Fruit fly (Drosophila melanogaster): ENCODE measurements around the gene Meltrin.

Meltrin gene

DNA sequence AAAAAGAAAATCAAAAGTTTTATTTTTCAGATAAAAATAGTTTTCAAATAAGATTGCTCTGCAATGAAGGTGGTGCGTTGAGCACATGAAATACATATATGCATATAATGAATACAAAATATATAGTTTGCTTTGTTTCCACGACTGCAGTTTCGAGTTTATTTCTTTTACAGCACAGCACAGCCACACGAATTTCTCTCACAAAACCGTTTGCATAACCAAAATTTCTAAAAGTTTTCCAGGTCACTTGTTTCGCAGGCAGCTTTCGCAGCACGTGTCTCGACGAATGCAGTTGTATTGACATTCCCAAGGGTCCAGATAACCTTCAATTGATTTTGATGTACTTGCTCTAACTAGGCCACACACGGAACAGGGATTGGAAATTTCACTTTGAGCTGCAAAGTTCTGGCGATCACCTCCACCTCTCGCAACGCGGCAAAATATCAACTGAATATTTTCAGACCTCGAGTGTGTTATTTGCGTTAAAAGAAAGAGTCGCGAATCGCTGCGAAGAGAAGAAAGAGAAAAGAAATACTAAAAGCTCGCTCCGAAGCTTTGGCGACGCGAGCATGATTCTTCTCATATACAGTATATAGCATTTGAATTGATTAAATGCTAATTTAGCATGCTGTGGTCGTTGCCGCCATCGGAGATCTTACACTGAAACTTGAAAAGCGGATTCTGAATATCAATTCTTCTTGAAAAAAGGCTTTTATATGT is 34.1 kb upstream of the Meltrin start, which contains the start of gene CG7530 (continued):
- TF ChIP-seq bigmax (GFP tag; optimal IDR thresholded peaks at IDR 0.05), result no peak
- TF ChIP-seq CG13296 (GFP tag; optimal IDR thresholded peaks at IDR 0.05), result peak; percentile 36
- TF ChIP-seq Max (GFP tag; optimal IDR thresholded peaks at IDR 0.05), result no peak
- TF ChIP-seq CG6854 (GFP tag; optimal IDR thresholded peaks at IDR 0.05), result peak; percentile 31
- TF ChIP-seq HHEX (GFP tag; optimal IDR thresholded peaks at IDR 0.05), result no peak
- TF ChIP-seq cwo (GFP tag; optimal IDR thresholded peaks at IDR 0.05), result peak; percentile 59
- peak; percentile 53 for TF ChIP-seq CG2120 (GFP tag; optimal IDR thresholded peaks at IDR 0.05)
- TF ChIP-seq CG4424 (GFP tag; optimal IDR thresholded peaks at IDR 0.05), result no peak
- peak; percentile 65; the same call in 1 of the 2 replicates for TF ChIP-seq CG32532 (GFP tag; IDR thresholded peaks at IDR 0.05)
- no peak for TF ChIP-seq CG6683 (GFP tag; optimal IDR thresholded peaks at IDR 0.05)
- peak in 1 of 2 experiments; percentile 3 for TF ChIP-seq Hr78 (GFP tag; optimal IDR thresholded peaks at IDR 0.05)
- no peak for TF ChIP-seq jing (GFP tag; optimal IDR thresholded peaks at IDR 0.05)
- peak; percentile 49 for TF ChIP-seq Hmr (GFP tag; optimal IDR thresholded peaks at IDR 0.05)
- peak; percentile 65 for TF ChIP-seq lbe (GFP tag; optimal IDR thresholded peaks at IDR 0.05)
- no peak for TF ChIP-seq CG11695 (GFP tag; IDR thresholded peaks at IDR 0.05)
- TF ChIP-seq CG7357 (GFP tag; IDR thresholded peaks at IDR 0.05), result no peak
- no peak for TF ChIP-seq CG18476 (GFP tag; optimal IDR thresholded peaks at IDR 0.05)
- TF ChIP-seq CG14441 (GFP tag; IDR thresholded peaks at IDR 0.05), result 0 out of 2 replicates have a peak, but pooled peaks have one; percentile 39
- TF ChIP-seq vvl (GFP tag; IDR thresholded peaks at IDR 0.05), result peak; percentile 81
- TF ChIP-seq Pdp1 (GFP tag; optimal IDR thresholded peaks at IDR 0.05), result peak in 1 of 2 experiments; percentile 91
- no peak for TF ChIP-seq NC2α (GFP tag; optimal IDR thresholded peaks at IDR 0.05)
- peak; percentile 47 for TF ChIP-seq Meics (GFP tag; optimal IDR thresholded peaks at IDR 0.05)
- TF ChIP-seq da (GFP tag; optimal IDR thresholded peaks at IDR 0.05), result no peak
- peak; percentile 17; the same call in 1 of the 2 replicates for TF ChIP-seq MBD-R2 (GFP tag; IDR thresholded peaks at IDR 0.05)
- peak; percentile 81 for TF ChIP-seq Med (GFP tag)
- TF ChIP-seq NFAT (GFP tag; IDR thresholded peaks at IDR 0.05), result no peak
- TF ChIP-seq Aef1 (GFP tag; IDR thresholded peaks at IDR 0.05), result no peak
- no peak for TF ChIP-seq CG9876 (GFP tag; optimal IDR thresholded peaks at IDR 0.05)
- TF ChIP-seq unpg (GFP tag; optimal IDR thresholded peaks at IDR 0.05), result peak; percentile 29
- TF ChIP-seq CG4617 (GFP tag; optimal IDR thresholded peaks at IDR 0.05; ENCODE audit: borderline replicate concordance), result no peak
- TF ChIP-seq sens (GFP tag), result peak; percentile 57
- peak; percentile 27 for TF ChIP-seq gro (GFP tag; optimal IDR thresholded peaks at IDR 0.05)
- TF ChIP-seq CG11456 (GFP tag; IDR thresholded peaks at IDR 0.05), result 0 out of 3 replicates have a peak, but pooled peaks have one; percentile 11
- TF ChIP-seq nerfin-2 (GFP tag; IDR thresholded peaks at IDR 0.05; ENCODE audit: partially characterized antibody), result no peak
- peak; percentile 63 for TF ChIP-seq CG3281 (GFP tag; optimal IDR thresholded peaks at IDR 0.05)
- TF ChIP-seq H2.0 (GFP tag; IDR thresholded peaks at IDR 0.05), result no peak
- no peak for TF ChIP-seq CG12104 (GFP tag; optimal IDR thresholded peaks at IDR 0.05)
- 0 out of 3 replicates have a peak, but pooled peaks have one; percentile 40 for TF ChIP-seq row (GFP tag; IDR thresholded peaks at IDR 0.05)
- TF ChIP-seq ci (GFP tag; IDR thresholded peaks at IDR 0.05), result 0 out of 3 replicates have a peak, but pooled peaks have one; percentile 23
- TF ChIP-seq jumu (GFP tag; optimal IDR thresholded peaks at IDR 0.05), result no peak
- TF ChIP-seq Blimp-1 (GFP tag; optimal IDR thresholded peaks at IDR 0.05), result no peak
- no peak for TF ChIP-seq Spps (tag; optimal IDR thresholded peaks at IDR 0.05)
- TF ChIP-seq org-1 (GFP tag; optimal IDR thresholded peaks at IDR 0.05), result no peak
- TF ChIP-seq CG11696 (GFP tag; IDR thresholded peaks at IDR 0.05), result 0 out of 2 replicates have a peak, but pooled peaks have one; percentile 49
- peak; percentile 21; the same call in 1 of the 4 replicates for TF ChIP-seq Dll (GFP tag; IDR thresholded peaks at IDR 0.05; ENCODE audit: partially characterized antibody)
- TF ChIP-seq CG15696 (tag; optimal IDR thresholded peaks at IDR 0.05), result no peak
- TF ChIP-seq CG11504 (tag; optimal IDR thresholded peaks at IDR 0.05), result no peak
- peak; percentile 28; the same call in 1 of the 3 replicates for TF ChIP-seq Mrtf (GFP tag; IDR thresholded peaks at IDR 0.05)
- no peak for TF ChIP-seq Hey (tag; optimal IDR thresholded peaks at IDR 0.05)

Data from whole organism, embryonic.